Fruit fly (Drosophila melanogaster) whole organism, adult: ENCODE measurements around the gene CG11905.
A peak's percentile ranks its signal among the peaks of the same experiment; 100 is the strongest.

Experiments used
- CG11617 ChIP-seq: fragments of 200-800 bp; sonication (Bioruptor generic); optimal IDR thresholded peaks from 2 replicates; lab custom pipeline; 2017; ENCODE audit warnings: mild to moderate bottlenecking, missing biosample characterization, missing genetic modification reagents, missing genetic modification characterization
- CG12768 ChIP-seq: fragments of 200-800 bp; sonication (Bioruptor generic); optimal IDR thresholded peaks from 2 replicates; lab custom pipeline; 2017; ENCODE audit warnings: missing biosample characterization, missing genetic modification characterization, mild to moderate bottlenecking, moderate library complexity, missing genetic modification reagents
- CG1620 ChIP-seq: fragments of 200-800 bp; sonication (Bioruptor generic); optimal IDR thresholded peaks from 2 replicates; lab custom pipeline; 2016; ENCODE audit warnings: missing biosample characterization, missing genetic modification characterization
- CG33017 ChIP-seq: fragments of 200-800 bp; sonication (Bioruptor generic); optimal IDR thresholded peaks from 2 replicates; lab custom pipeline; 2018; ENCODE audit warnings: missing biosample characterization, mild to moderate bottlenecking, missing genetic modification characterization, moderate library complexity
- CG7045 ChIP-seq: fragments of 200-800 bp; sonication (Bioruptor generic); optimal IDR thresholded peaks from 2 replicates; lab custom pipeline; 2017; ENCODE audit warnings: missing biosample characterization, mild to moderate bottlenecking, missing genetic modification characterization
- Hr96 ChIP-seq: fragments of 200-800 bp; sonication (Bioruptor generic); optimal IDR thresholded peaks from 2 replicates; lab custom pipeline; 2016; ENCODE audit warnings: missing biosample characterization, missing genetic modification characterization
- Mnt ChIP-seq: fragments of 200-800 bp; sonication (Bioruptor generic); optimal IDR thresholded peaks from 2 replicates; lab custom pipeline; 2016; ENCODE audit warnings: missing biosample characterization, mild to moderate bottlenecking, missing genetic modification characterization
- bab1 ChIP-seq: fragments of 200-800 bp; sonication (Bioruptor generic); optimal IDR thresholded peaks from 3 replicates; lab custom pipeline; 2019; ENCODE audit warnings: missing biosample characterization, mild to moderate bottlenecking, missing genetic modification characterization, moderate library complexity
- cic ChIP-seq: fragments of 200-800 bp; sonication (Bioruptor generic); optimal IDR thresholded peaks from 2 replicates; lab custom pipeline; 2017; ENCODE audit warnings: missing biosample characterization, mild to moderate bottlenecking, missing genetic modification characterization, moderate library complexity
- cnc ChIP-seq, 2 experiments: fragments of >200 bp; optimal IDR thresholded peaks; 2 replicates each; lab custom pipeline; 2017
- ovo ChIP-seq: fragments of 200-800 bp; sonication (Bioruptor generic); optimal IDR thresholded peaks from 2 replicates; lab custom pipeline; 2016; ENCODE audit warnings: missing biosample characterization, missing genetic modification characterization
- pad ChIP-seq: fragments of 200-800 bp; sonication (Bioruptor generic); optimal IDR thresholded peaks from 3 replicates; lab custom pipeline; 2017; ENCODE audit warnings: missing biosample characterization, missing genetic modification characterization, mild to moderate bottlenecking, moderate library complexity, missing genetic modification reagents
- tj ChIP-seq: fragments of 200-800 bp; sonication (Bioruptor generic); optimal IDR thresholded peaks from 3 replicates; lab custom pipeline; 2017; ENCODE audit warnings: missing biosample characterization, mild to moderate bottlenecking, missing genetic modification characterization, moderate library complexity
- toe ChIP-seq: fragments of 200-800 bp; sonication (Bioruptor generic); optimal IDR thresholded peaks from 2 replicates; lab custom pipeline; 2016; ENCODE audit warnings: missing biosample characterization, missing genetic modification characterization

DNA sequence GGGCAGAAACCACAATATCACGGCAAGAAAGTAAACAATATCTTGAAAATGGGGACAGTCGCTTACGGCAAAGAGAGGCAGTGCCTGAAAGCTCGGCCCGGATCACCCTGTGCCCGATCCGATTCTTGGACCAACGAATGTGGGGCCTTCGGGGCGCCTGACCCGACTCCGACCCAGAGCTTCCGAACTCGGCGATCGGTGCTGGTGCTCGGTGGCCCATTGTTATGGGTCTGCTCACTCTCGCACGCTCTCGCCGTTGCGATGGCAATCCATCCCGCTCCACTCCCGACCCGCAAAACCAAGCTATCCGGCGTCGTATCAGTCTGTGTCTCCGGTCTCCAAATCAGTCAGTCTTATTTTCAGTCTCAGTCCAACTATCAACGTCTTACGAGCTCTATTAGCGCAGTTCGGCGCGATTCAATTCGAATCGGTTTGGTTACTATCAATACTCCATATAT, 34.3 kb upstream of the CG11905 start, which contains the start of gene Exn:
- TF ChIP-seq bab1 (GFP tag; lab: Kevin White, UChicago) (peak; percentile 77), CG12768 (peak; percentile 83), CG7045 (no peak), CG11617 (GFP tag; lab: Kevin White, UChicago) (peak; percentile 42), cic (GFP tag; lab: Kevin White, UChicago) (peak; percentile 76), cnc (optimal IDR thresholded peaks at IDR 0.05; lab: Kevin White, UChicago) (no peak), pad (GFP tag; lab: Kevin White, UChicago) (peak; percentile 47), toe (GFP tag; lab: Kevin White, UChicago) (no peak), ovo (no peak), tj (GFP tag; lab: Kevin White, UChicago) (peak; percentile 1), Mnt (GFP tag; lab: Kevin White, UChicago) (peak; percentile 66), CG33017 (tag; lab: Kevin White, UChicago) (peak; percentile 46), Hr96 (GFP tag; lab: Kevin White, UChicago) (no peak), CG1620 (GFP tag; lab: Kevin White, UChicago) (peak; percentile 29)
